Worm (Caenorhabditis elegans): ENCODE results near the gene frm-2.

ce11 chrIII:5975005-5975730 lies 6.8 kb downstream of the frm-2 start, which contains the start of gene mlp-1:
- TF ChIP-seq ztf-1 (GFP tag; conservative IDR thresholded peaks at IDR 0.05): no peak
- TF ChIP-seq mdl-1 (tag; optimal IDR thresholded peaks at IDR 0.05): no peak
- no peak for TF ChIP-seq snpc-4 (tag; optimal IDR thresholded peaks at IDR 0.05)

All from whole organism, L2 larva.